Worm (Caenorhabditis elegans): ENCODE data around the gene F58F12.2.
A peak's percentile ranks its signal among the peaks of the same experiment; 100 is the strongest.

The F58F12.2 gene

ce11 chrII:6346551-6347079, 41.2 kb downstream of the F58F12.2 start (continued):
- peak; percentile 79 for TF ChIP-seq sma-3 (GFP tag; optimal IDR thresholded peaks at IDR 0.05)
- no peak for TF ChIP-seq mab-5 (tag; optimal IDR thresholded peaks at IDR 0.05)
- no peak for TF ChIP-seq ztf-11 (tag; optimal IDR thresholded peaks at IDR 0.05)
- TF ChIP-seq unc-62 (GFP tag; optimal IDR thresholded peaks at IDR 0.05), result no peak
- TF ChIP-seq crh-2 (tag; optimal IDR thresholded peaks at IDR 0.05), result peak; percentile 79
- TF ChIP-seq R02D3.7 (tag; optimal IDR thresholded peaks at IDR 0.05), result no peak
- TF ChIP-seq unc-39 (tag; optimal IDR thresholded peaks at IDR 0.05), result no peak
- TF ChIP-seq elt-1 (tag; optimal IDR thresholded peaks at IDR 0.05), result no peak
- no peak for TF ChIP-seq peb-1 (tag; optimal IDR thresholded peaks at IDR 0.05)
- peak; percentile 53 for TF ChIP-seq unc-55 (GFP tag; optimal IDR thresholded peaks at IDR 0.05)

DNA sequence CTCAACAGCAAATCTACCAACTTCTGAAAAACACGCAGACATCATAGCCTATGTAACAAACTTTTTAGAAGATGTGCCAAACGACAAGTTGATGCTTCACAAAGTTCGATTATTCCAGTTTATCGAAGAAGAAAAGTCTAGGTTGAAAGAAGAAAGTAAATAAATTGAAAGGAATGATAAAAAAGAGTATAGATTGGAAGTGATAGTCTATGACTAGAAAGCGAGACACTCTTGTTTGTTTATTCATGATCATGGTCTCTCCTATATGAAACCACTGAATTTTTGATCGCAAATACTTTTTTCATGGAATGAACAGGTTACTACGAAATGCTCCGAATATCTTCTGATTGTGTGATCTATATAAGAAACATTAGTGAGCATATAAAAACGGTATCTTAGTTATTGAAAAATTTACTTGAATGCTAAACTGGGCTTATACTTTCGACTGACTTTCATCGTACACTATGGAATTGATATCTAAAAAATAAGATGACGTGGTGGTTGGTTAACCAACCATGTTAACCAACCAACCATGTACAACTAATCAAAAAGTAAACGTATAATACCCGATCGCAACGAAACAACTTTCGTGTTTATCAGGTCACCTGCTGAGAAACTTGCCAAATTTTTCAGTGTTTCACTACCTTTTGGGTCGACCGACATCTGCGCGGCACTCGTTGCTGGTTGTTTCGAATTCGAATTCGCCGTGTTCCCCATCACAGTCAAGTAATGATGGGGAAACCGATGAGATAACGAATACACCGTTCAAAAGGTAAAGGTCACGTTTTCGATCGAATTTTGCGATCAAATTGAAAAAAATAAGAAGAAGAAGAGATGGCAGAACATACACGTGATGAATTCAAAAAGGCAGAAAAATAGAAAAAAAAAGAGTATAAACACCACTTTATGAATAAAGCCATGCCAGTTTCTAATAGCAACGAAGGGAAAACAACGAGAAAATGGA, 42.4 kb downstream of the F58F12.2 start, which contains the start of gene C32D5.8:
C32D5.8 (minus strand) TSS at position 770 of the 964 bp plus-strand sequence.
- TF ChIP-seq sma-3 (GFP tag; optimal IDR thresholded peaks at IDR 0.05) (peak; percentile 10), egl-27 (tag; optimal IDR thresholded peaks at IDR 0.05) (no peak), crh-2 (tag; optimal IDR thresholded peaks at IDR 0.05) (peak; percentile 33), nhr-77 (tag; optimal IDR thresholded peaks at IDR 0.05) (no peak), peb-1 (tag; optimal IDR thresholded peaks at IDR 0.05) (no peak), elt-3 (tag; optimal IDR thresholded peaks at IDR 0.05) (no peak), nhr-12 (tag; optimal IDR thresholded peaks at IDR 0.05) (no peak), ZK546.5 (tag; optimal IDR thresholded peaks at IDR 0.05) (no peak), blmp-1 (tag; optimal IDR thresholded peaks at IDR 0.05; ENCODE audit: insufficient read depth) (peak; percentile 45), lin-39 (tag; optimal IDR thresholded peaks at IDR 0.05) (no peak), nhr-11 (tag; optimal IDR thresholded peaks at IDR 0.05) (no peak), zag-1 (tag; optimal IDR thresholded peaks at IDR 0.05) (no peak), elt-1 (tag; optimal IDR thresholded peaks at IDR 0.05) (no peak), lin-11 (tag; optimal IDR thresholded peaks at IDR 0.05) (no peak), mab-5 (tag; optimal IDR thresholded peaks at IDR 0.05) (no peak), nhr-6 (tag; optimal IDR thresholded peaks at IDR 0.05) (no peak), lin-13 (GFP tag; optimal IDR thresholded peaks at IDR 0.05) (no peak), ztf-4 (tag; optimal IDR thresholded peaks at IDR 0.05) (peak; percentile 12), snpc-4 (tag; optimal IDR thresholded peaks at IDR 0.05) (no peak), ztf-11 (tag; optimal IDR thresholded peaks at IDR 0.05) (no peak), unc-55 (GFP tag; optimal IDR thresholded peaks at IDR 0.05) (no peak), ztf-1 (GFP tag; conservative IDR thresholded peaks at IDR 0.05) (no peak), nhr-25 (tag; optimal IDR thresholded peaks at IDR 0.05) (peak; percentile 79), sem-4 (tag; optimal IDR thresholded peaks at IDR 0.05) (no peak), skn-1 (tag; optimal IDR thresholded peaks at IDR 0.05) (no peak), gmeb-1 (tag; optimal IDR thresholded peaks at IDR 0.05) (no peak), R02D3.7 (tag; optimal IDR thresholded peaks at IDR 0.05) (no peak), unc-62 (GFP tag; optimal IDR thresholded peaks at IDR 0.05) (no peak), ceh-16 (tag; optimal IDR thresholded peaks at IDR 0.05) (peak; percentile 57), ama-1 (optimal IDR thresholded peaks at IDR 0.05) (peak; percentile 38), Y55F3AM.14 (GFP tag; optimal IDR thresholded peaks at IDR 0.05) (no peak), aly-2 (tag; optimal IDR thresholded peaks at IDR 0.05) (no peak), ceh-82 (tag; optimal IDR thresholded peaks at IDR 0.05) (no peak), nhr-23 (tag; optimal IDR thresholded peaks at IDR 0.05) (no peak), mdl-1 (tag; optimal IDR thresholded peaks at IDR 0.05) (no peak), alr-1 (tag; optimal IDR thresholded peaks at IDR 0.05) (no peak), fos-1 (tag; optimal IDR thresholded peaks at IDR 0.05) (peak; percentile 23), unc-39 (tag; optimal IDR thresholded peaks at IDR 0.05) (no peak), mbf-1 (tag; optimal IDR thresholded peaks at IDR 0.05) (no peak), nhr-21 (tag; optimal IDR thresholded peaks at IDR 0.05) (peak; percentile 51), nhr-129 (tag; optimal IDR thresholded peaks at IDR 0.05) (no peak), lsy-2 (tag; optimal IDR thresholded peaks at IDR 0.05) (peak in 1 of 2 experiments; percentile 4), dmd-4 (tag; optimal IDR thresholded peaks at IDR 0.05) (no peak), C34F6.9 (tag; optimal IDR thresholded peaks at IDR 0.05) (no peak), nhr-237 (tag; optimal IDR thresholded peaks at IDR 0.05) (no peak), nhr-10 (tag; optimal IDR thresholded peaks at IDR 0.05) (no peak), F13H6.1 (tag; optimal IDR thresholded peaks at IDR 0.05) (no peak), sma-9 (GFP tag; optimal IDR thresholded peaks at IDR 0.05) (peak; percentile 48), sma-9 (tag; optimal IDR thresholded peaks at IDR 0.05) (no peak)

Measured in whole organism, L2 larva.